Fruit fly (Drosophila melanogaster) whole organism, embryonic: Measurements from ENCODE around the gene Tpst.

ENCODE experiments used
- Ada2b ChIP-seq: fragments of 200-800 bp; sonication (Bioruptor generic); IDR thresholded peaks from 2 replicates; pipeline ENCODE4 v1.3.6; 2022; ENCODE audit warnings: missing biosample characterization, missing genetic modification characterization
- Bdp1 ChIP-seq: fragments of 200-800 bp; sonication (Bioruptor generic); optimal IDR thresholded peaks from 3 replicates; lab custom pipeline; 2016; ENCODE audit warnings: missing biosample characterization, missing genetic modification characterization
- Bgb ChIP-seq: fragments of 200-800 bp; sonication (Bioruptor generic); IDR thresholded peaks from 2 replicates; pipeline ENCODE4 v1.3.6; 2022; ENCODE audit warnings: missing biosample characterization, missing genetic modification characterization; ENCODE audit not compliant: partially characterized antibody
- CG11695 ChIP-seq: fragments of 200-800 bp; sonication (Bioruptor generic); IDR thresholded peaks from 3 replicates; pipeline ENCODE4 v1.3.6; 2022; ENCODE audit warnings: missing biosample characterization, missing genetic modification characterization
- CG12155 ChIP-seq: fragments of 200-800 bp; sonication (Bioruptor generic); optimal IDR thresholded peaks from 3 replicates; lab custom pipeline; 2016; ENCODE audit warnings: missing biosample characterization, missing genetic modification characterization
- CG12942 ChIP-seq: fragments of 200-800 bp; sonication (Bioruptor generic); optimal IDR thresholded peaks from 3 replicates; lab custom pipeline; 2016; ENCODE audit warnings: missing biosample characterization, missing genetic modification characterization
- CG14014 ChIP-seq: fragments of 200-800 bp; sonication (Bioruptor generic); IDR thresholded peaks from 2 replicates; pipeline ENCODE4 v1.3.6; 2022; ENCODE audit warnings: missing biosample characterization, missing genetic modification characterization
- CG17186 ChIP-seq: fragments of 200-800 bp; sonication (Bioruptor generic); optimal IDR thresholded peaks from 3 replicates; lab custom pipeline; 2017; ENCODE audit warnings: missing biosample characterization, missing genetic modification reagents, missing genetic modification characterization
- CG17912 ChIP-seq: fragments of 200-800 bp; sonication (Bioruptor generic); optimal IDR thresholded peaks from 2 replicates; lab custom pipeline; 2018; ENCODE audit warnings: missing biosample characterization, mild to moderate bottlenecking, missing genetic modification characterization
- CG2889 ChIP-seq: fragments of 200-800 bp; sonication (Bioruptor generic); IDR thresholded peaks from 3 replicates; pipeline ENCODE4 v1.3.6; 2022; ENCODE audit warnings: missing biosample characterization, missing genetic modification characterization
- CG31365 ChIP-seq: fragments of 200-800 bp; sonication (Bioruptor generic); optimal IDR thresholded peaks from 2 replicates; lab custom pipeline; 2018; ENCODE audit warnings: missing biosample characterization, mild to moderate bottlenecking, missing genetic modification characterization
- CG3163 ChIP-seq: fragments of 200-800 bp; sonication (Bioruptor generic); optimal IDR thresholded peaks from 3 replicates; lab custom pipeline; 2016; ENCODE audit warnings: missing biosample characterization, missing genetic modification characterization
- CG3838 ChIP-seq: fragments of 200-800 bp; sonication (Bioruptor generic); optimal IDR thresholded peaks from 3 replicates; lab custom pipeline; 2016; ENCODE audit warnings: missing biosample characterization, missing genetic modification characterization
- CG4404 ChIP-seq: fragments of 200-800 bp; sonication (Bioruptor generic); IDR thresholded peaks from 2 replicates; pipeline ENCODE4 v1.3.6; 2022; ENCODE audit warnings: missing biosample characterization, missing genetic modification characterization
- CG4854 ChIP-seq: fragments of 200-800 bp; sonication (Bioruptor generic); optimal IDR thresholded peaks from 2 replicates; lab custom pipeline; 2016; ENCODE audit warnings: missing biosample characterization, missing genetic modification characterization, inconsistent platforms
- CG6254 ChIP-seq: fragments of 200-800 bp; sonication (Bioruptor generic); optimal IDR thresholded peaks from 3 replicates; lab custom pipeline; 2017; ENCODE audit warnings: mild to moderate bottlenecking, missing biosample characterization, missing genetic modification reagents, missing genetic modification characterization
- CG6791 ChIP-seq: fragments of 200-800 bp; sonication (Bioruptor generic); IDR thresholded peaks from 3 replicates; pipeline ENCODE4 v1.3.6; 2022; ENCODE audit warnings: missing biosample characterization, missing genetic modification characterization; ENCODE audit not compliant: partially characterized antibody
- CG8359 ChIP-seq: fragments of 200-800 bp; sonication (Bioruptor generic); optimal IDR thresholded peaks from 2 replicates; lab custom pipeline; 2017; ENCODE audit warnings: missing biosample characterization, mild to moderate bottlenecking, missing genetic modification characterization, borderline replicate concordance
- CG9876 ChIP-seq: fragments of 200-800 bp; sonication (Bioruptor generic); optimal IDR thresholded peaks from 2 replicates; lab custom pipeline; 2016; ENCODE audit warnings: missing biosample characterization, missing genetic modification characterization
- CG9932 ChIP-seq: fragments of 200-800 bp; sonication (Bioruptor generic); IDR thresholded peaks from 2 replicates; pipeline ENCODE4 v1.3.6; 2022; ENCODE audit warnings: missing biosample characterization, missing genetic modification characterization
- CkIIα-i1 ChIP-seq: fragments of 200-800 bp; sonication (Bioruptor generic); IDR thresholded peaks from 2 replicates; pipeline ENCODE4 v1.3.6; 2022; ENCODE audit warnings: missing biosample characterization, missing genetic modification characterization
- Doc3 ChIP-seq: fragments of 200-800 bp; sonication (Bioruptor generic); IDR thresholded peaks from 3 replicates; pipeline ENCODE4 v1.3.6; 2022; ENCODE audit warnings: missing biosample characterization, missing genetic modification characterization; ENCODE audit not compliant: partially characterized antibody
- ERR ChIP-seq: fragments of 200-800 bp; sonication (Bioruptor generic); optimal IDR thresholded peaks from 2 replicates; lab custom pipeline; 2016; ENCODE audit warnings: missing biosample characterization, missing genetic modification characterization
- Eip74EF ChIP-seq, 2 experiments: fragments of 200-800 bp in 1 of 2; fragments of >200 bp in 1 of 2; sonication (Bioruptor generic) in 1 of 2; optimal IDR thresholded peaks; 2 replicates each; lab custom pipeline; 2017 to 2019; ENCODE audit warnings: missing biosample characterization in 2 of 2, missing genetic modification characterization in 2 of 2, mild to moderate bottlenecking in 1 of 2, moderate library complexity in 1 of 2
- Fer1 ChIP-seq: fragments of 200-800 bp; sonication (Bioruptor generic); optimal IDR thresholded peaks from 2 replicates; lab custom pipeline; 2017; ENCODE audit warnings: missing biosample characterization, mild to moderate bottlenecking, missing genetic modification characterization
- Hr78 ChIP-seq, 2 experiments: fragments of 200-800 bp in 1 of 2; fragments of >200 bp in 1 of 2; sonication (Bioruptor generic) in 1 of 2; optimal IDR thresholded peaks; 2 replicates each; lab custom pipeline; 2017 to 2019; ENCODE audit warnings: missing biosample characterization in 2 of 2, missing genetic modification characterization in 2 of 2, mild to moderate bottlenecking in 1 of 2, moderate library complexity in 1 of 2
- NFAT ChIP-seq: fragments of 200-800 bp; sonication (Bioruptor generic); IDR thresholded peaks from 2 replicates; pipeline ENCODE4 v1.3.6; 2022; ENCODE audit warnings: missing biosample characterization, missing genetic modification characterization
- Neu2 ChIP-seq: fragments of 200-800 bp; sonication (Bioruptor generic); optimal IDR thresholded peaks from 3 replicates; lab custom pipeline; 2016; ENCODE audit warnings: missing biosample characterization, missing genetic modification characterization, borderline replicate concordance
- Opbp ChIP-seq: fragments of 200-800 bp; sonication (Bioruptor generic); IDR thresholded peaks from 3 replicates; pipeline ENCODE4 v1.3.6; 2022; ENCODE audit warnings: missing biosample characterization, missing genetic modification characterization; ENCODE audit not compliant: partially characterized antibody
- Side ChIP-seq: fragments of 200-800 bp; sonication (Bioruptor generic); optimal IDR thresholded peaks from 2 replicates; lab custom pipeline; 2016; ENCODE audit warnings: missing biosample characterization, missing genetic modification characterization
- Sox102F ChIP-seq: fragments of 200-800 bp; sonication (Bioruptor generic); optimal IDR thresholded peaks from 2 replicates; lab custom pipeline; 2018; ENCODE audit warnings: missing biosample characterization, mild to moderate bottlenecking, missing genetic modification characterization, moderate library complexity
- al ChIP-seq: fragments of 200-800 bp; sonication (Bioruptor generic); IDR thresholded peaks from 2 replicates; pipeline ENCODE4 v1.3.6; 2022; ENCODE audit warnings: missing biosample characterization, missing genetic modification characterization
- btn ChIP-seq: fragments of 200-800 bp; sonication (Bioruptor generic); optimal IDR thresholded peaks from 2 replicates; lab custom pipeline; 2016; ENCODE audit warnings: missing biosample characterization, missing genetic modification characterization
- corto ChIP-seq: fragments of 200-800 bp; sonication (Bioruptor generic); optimal IDR thresholded peaks from 2 replicates; lab custom pipeline; 2016; ENCODE audit warnings: missing biosample characterization, mild to moderate bottlenecking, missing genetic modification characterization, moderate library complexity
- fd102C ChIP-seq: fragments of 200-800 bp; sonication (Bioruptor generic); optimal IDR thresholded peaks from 2 replicates; lab custom pipeline; 2018; ENCODE audit warnings: missing biosample characterization, mild to moderate bottlenecking, missing genetic modification characterization, moderate library complexity
- her ChIP-seq: fragments of 200-800 bp; sonication (Bioruptor generic); optimal IDR thresholded peaks from 2 replicates; lab custom pipeline; 2016; ENCODE audit warnings: missing biosample characterization, missing genetic modification characterization
- hkb ChIP-seq, 2 experiments: fragments of 200-800 bp in 1 of 2; fragments of >200 bp in 1 of 2; sonication (Bioruptor generic) in 1 of 2; IDR thresholded peaks in 1 of 2; optimal IDR thresholded peaks in 1 of 2; 2 replicates each; pipeline versions ENCODE4 v1.3.6 to Lab custom; 2017 to 2022; ENCODE audit warnings: missing biosample characterization in 1 of 2, missing genetic modification characterization in 1 of 2
- jumu ChIP-seq: fragments of 200-800 bp; sonication (Bioruptor generic); optimal IDR thresholded peaks from 3 replicates; lab custom pipeline; 2016; ENCODE audit warnings: missing biosample characterization, missing genetic modification characterization
- lab ChIP-seq: fragments of 200-800 bp; sonication (Bioruptor generic); optimal IDR thresholded peaks from 3 replicates; lab custom pipeline; 2017; ENCODE audit warnings: missing biosample characterization, missing genetic modification characterization, mild to moderate bottlenecking, moderate library complexity, missing genetic modification reagents
- lov ChIP-seq, 2 experiments: fragments of 200-800 bp in 1 of 2; fragments of >200 bp in 1 of 2; sonication (Bioruptor generic) in 1 of 2; IDR thresholded peaks in 1 of 2; optimal IDR thresholded peaks in 1 of 2; 2 replicates in 1 of 2; 3 replicates in 1 of 2; pipeline versions ENCODE4 v1.3.6 to Lab custom; 2017 to 2022; ENCODE audit warnings: missing biosample characterization in 1 of 2, missing genetic modification characterization in 1 of 2
- nmo ChIP-seq: fragments of 200-800 bp; sonication (Bioruptor generic); optimal IDR thresholded peaks from 2 replicates; lab custom pipeline; 2018; ENCODE audit warnings: missing biosample characterization, mild to moderate bottlenecking, missing genetic modification characterization, moderate library complexity
- pita ChIP-seq: fragments of 200-800 bp; sonication (Bioruptor generic); optimal IDR thresholded peaks from 2 replicates; lab custom pipeline; 2017; ENCODE audit warnings: missing biosample characterization, mild to moderate bottlenecking, missing genetic modification characterization
- pros ChIP-seq: fragments of 200-800 bp; sonication (Bioruptor generic); optimal IDR thresholded peaks from 3 replicates; lab custom pipeline; 2019; ENCODE audit warnings: missing biosample characterization, mild to moderate bottlenecking, missing genetic modification characterization, moderate library complexity
- rib ChIP-seq: fragments of 200-800 bp; sonication (Bioruptor generic); IDR thresholded peaks from 2 replicates; pipeline ENCODE4 v1.3.6; 2022; ENCODE audit warnings: missing biosample characterization, missing genetic modification characterization
- twi ChIP-seq: fragments of 200-800 bp; optimal IDR thresholded peaks from 2 replicates; lab custom pipeline; 2019; ENCODE audit warnings: missing biosample characterization, mild to moderate bottlenecking, missing genetic modification characterization, moderate library complexity
- unpg ChIP-seq: fragments of 200-800 bp; sonication (Bioruptor generic); optimal IDR thresholded peaks from 3 replicates; lab custom pipeline; 2018; ENCODE audit warnings: missing biosample characterization, mild to moderate bottlenecking, missing genetic modification characterization, moderate library complexity

The Tpst gene

DNA sequence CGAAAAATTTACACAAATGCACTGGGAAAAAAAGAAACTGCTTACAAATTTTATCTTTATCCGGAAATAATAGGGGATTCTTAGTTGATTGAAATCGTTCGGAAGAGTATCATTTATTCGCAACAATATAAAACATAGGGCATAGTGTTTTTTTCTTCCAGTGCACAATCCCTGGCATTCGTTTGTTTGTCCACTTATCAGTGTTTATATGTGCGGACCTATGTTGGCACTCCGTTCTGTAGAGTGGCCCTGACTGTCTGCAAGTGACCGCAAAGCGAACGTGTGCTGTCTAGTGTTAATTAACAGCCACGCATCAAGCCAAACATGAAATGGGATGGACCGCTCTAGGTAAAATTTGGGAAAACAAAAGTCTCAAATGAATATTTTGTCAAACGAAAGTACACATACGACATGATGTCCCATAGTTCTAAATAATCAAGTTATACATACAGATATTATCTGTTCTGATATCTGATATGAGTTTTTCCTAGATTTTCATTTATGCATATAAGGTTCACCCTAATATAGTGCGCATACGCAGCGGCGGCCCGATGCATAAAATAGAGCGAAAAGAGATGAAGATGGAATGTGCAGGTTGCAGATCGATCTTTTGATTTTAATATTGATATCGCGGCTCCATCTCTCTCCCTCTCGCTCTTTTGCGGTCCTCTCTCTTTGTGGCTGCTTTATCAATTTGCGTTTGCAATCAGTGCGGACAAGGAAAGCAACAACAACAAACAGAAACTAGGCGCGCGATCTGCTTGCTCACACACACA lies 77.7 kb downstream of the Tpst start (continued):
- peak; percentile 91 for TF ChIP-seq CG11695
- TF ChIP-seq CG12155 (GFP tag; lab: Kevin White, UChicago): peak; percentile 91
- TF ChIP-seq hkb (optimal IDR thresholded peaks at IDR 0.05; lab: Kevin White, UChicago): no peak
- TF ChIP-seq hkb (GFP tag; IDR thresholded peaks at IDR 0.05; lab: Robert Waterston, UW): peak; percentile 92
- peak; percentile 93 for TF ChIP-seq CG12942 (GFP tag; lab: Kevin White, UChicago)
- TF ChIP-seq Ada2b (GFP tag; lab: Robert Waterston, UW): peak; percentile 93
- TF ChIP-seq CG17912 (GFP tag; lab: Kevin White, UChicago): peak; percentile 12
- TF ChIP-seq Eip74EF (GFP tag; optimal IDR thresholded peaks at IDR 0.05; lab: Kevin White, UChicago): peak in 1 of 2 experiments; percentile 86
- TF ChIP-seq her: peak; percentile 95
- TF ChIP-seq Hr78 (GFP tag; optimal IDR thresholded peaks at IDR 0.05; lab: Kevin White, UChicago): peak in 1 of 2 experiments; percentile 63
- TF ChIP-seq CG8359 (GFP tag; lab: Kevin White, UChicago): peak; percentile 70
- TF ChIP-seq pita (GFP tag; lab: Kevin White, UChicago): no peak
- TF ChIP-seq Bdp1 (GFP tag; lab: Kevin White, UChicago): peak; percentile 87
- TF ChIP-seq CG31365 (tag; lab: Kevin White, UChicago): peak; percentile 60
- peak; percentile 94 for TF ChIP-seq Side (GFP tag; lab: Kevin White, UChicago)
- peak; percentile 98 for TF ChIP-seq NFAT (GFP tag; lab: Robert Waterston, UW)
- TF ChIP-seq CG6254: peak; percentile 71
- TF ChIP-seq CG9932 (GFP tag; lab: Robert Waterston, UW): peak; percentile 94
- TF ChIP-seq al: peak; percentile 89
- TF ChIP-seq pros (GFP tag; lab: Kevin White, UChicago): no peak
- TF ChIP-seq rib (GFP tag; lab: Robert Waterston, UW): peak; percentile 95
- no peak for TF ChIP-seq corto (GFP tag; lab: Kevin White, UChicago)
- peak; percentile 92 for TF ChIP-seq btn (GFP tag; lab: Kevin White, UChicago)
- peak; percentile 62 for TF ChIP-seq CG17186 (GFP tag; lab: Kevin White, UChicago)
- peak; percentile 90 for TF ChIP-seq CG4854 (GFP tag; lab: Kevin White, UChicago)
- TF ChIP-seq CG4404 (GFP tag; lab: Robert Waterston, UW): peak; percentile 82
- TF ChIP-seq Bgb (GFP tag; lab: Robert Waterston, UW): no peak
- peak; percentile 78 for TF ChIP-seq CG3163 (GFP tag; lab: Kevin White, UChicago)
- no peak for TF ChIP-seq Opbp (GFP tag; lab: Robert Waterston, UW)
- TF ChIP-seq CkIIα-i1 (GFP tag; lab: Robert Waterston, UW): 0 out of 2 replicates have a peak, but pooled peaks have one; percentile 49
- peak; percentile 92 for TF ChIP-seq CG2889
- peak; percentile 91 for TF ChIP-seq unpg (GFP tag; lab: Kevin White, UChicago)
- TF ChIP-seq lov (optimal IDR thresholded peaks at IDR 0.05; lab: Kevin White, UChicago): no peak
- TF ChIP-seq lov (GFP tag; IDR thresholded peaks at IDR 0.05; lab: Robert Waterston, UW): peak; percentile 88
- TF ChIP-seq nmo (GFP tag; lab: Kevin White, UChicago): peak; percentile 92
- no peak for TF ChIP-seq CG6791 (GFP tag; lab: Robert Waterston, UW)
- TF ChIP-seq fd102C (GFP tag; lab: Kevin White, UChicago): peak; percentile 58
- TF ChIP-seq Fer1 (GFP tag; lab: Kevin White, UChicago): peak; percentile 92
- TF ChIP-seq jumu (GFP tag; lab: Kevin White, UChicago): peak; percentile 95
- TF ChIP-seq Neu2 (GFP tag; lab: Kevin White, UChicago): peak; percentile 86
- TF ChIP-seq lab: peak; percentile 96
- TF ChIP-seq Sox102F: peak; percentile 95
- TF ChIP-seq CG3838: peak; percentile 89
- TF ChIP-seq ERR (GFP tag; lab: Kevin White, UChicago): peak; percentile 94
- TF ChIP-seq CG14014 (GFP tag; lab: Robert Waterston, UW): peak; percentile 95
- peak; percentile 73 for TF ChIP-seq twi (tag; lab: Kevin White, UChicago)
- TF ChIP-seq Doc3 (GFP tag; lab: Robert Waterston, UW): no peak
- TF ChIP-seq CG9876: peak; percentile 92
